Fruit fly (Drosophila melanogaster) Kc167 (cell line): ENCODE results near the gene Rev1.

Experiments used
- Myc ChIP-seq: fragments of >200 bp; optimal IDR thresholded peaks from 2 replicates; lab custom pipeline; 2017; ENCODE audit warnings: missing external identifiers
- Sin3A ChIP-seq: fragments of >200 bp; optimal IDR thresholded peaks from 2 replicates; lab custom pipeline; 2018; ENCODE audit warnings: missing external identifiers
- h ChIP-seq: fragments of >200 bp; optimal IDR thresholded peaks from 3 replicates; lab custom pipeline; 2018; ENCODE audit warnings: missing external identifiers
- insv ChIP-seq: fragments of >200 bp; optimal IDR thresholded peaks from 3 replicates; lab custom pipeline; 2018; ENCODE audit warnings: missing external identifiers
- psq ChIP-seq: fragments of >200 bp; optimal IDR thresholded peaks from 2 replicates; lab custom pipeline; 2017; ENCODE audit warnings: missing external identifiers
- ttk ChIP-seq: sonication (Bioruptor generic); optimal IDR thresholded peaks from 2 replicates; lab custom pipeline; 2017; ENCODE audit warnings: missing external identifiers

DNA sequence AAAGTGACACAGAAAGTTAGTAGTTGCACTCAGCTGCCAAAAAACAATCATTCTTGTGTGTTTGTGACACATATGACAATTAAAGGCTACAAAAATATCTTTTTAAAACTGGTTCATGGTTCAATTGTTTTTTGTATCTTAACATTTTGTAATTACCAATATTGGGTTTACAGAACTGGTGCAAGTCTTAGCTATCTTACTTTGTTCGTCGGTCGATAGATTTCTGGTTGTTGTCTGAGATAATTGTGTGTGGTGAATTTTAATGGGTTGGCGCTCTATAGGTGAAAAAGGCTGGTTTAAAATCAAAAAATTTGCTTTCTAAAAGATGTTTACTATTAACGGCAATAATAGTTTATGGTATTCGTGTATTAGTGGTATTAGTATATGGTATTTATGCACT, 49.5 kb upstream of the Rev1 start:
- TF ChIP-seq ttk (no peak), Myc (lab: Kevin White, UChicago) (no peak), Sin3A (no peak), insv (lab: Kevin White, UChicago) (no peak), psq (lab: Kevin White, UChicago) (no peak), h (lab: Kevin White, UChicago) (no peak)
